Fruit fly (Drosophila melanogaster): ENCODE data around the gene naz.
A peak's percentile ranks its signal among the peaks of the same experiment; 100 is the strongest.

The naz gene

dm6 chr3R:18283441-18283840, 45.3 kb downstream of the naz start, which contains the start of the genes CG14312 and CG8064 (continued):
- peak; percentile 68 for TF ChIP-seq CG16813 (GFP tag; IDR thresholded peaks at IDR 0.05; ENCODE audit: partially characterized antibody)
- TF ChIP-seq CG9797 (GFP tag; optimal IDR thresholded peaks at IDR 0.05) = peak; percentile 18
- peak; percentile 76 for TF ChIP-seq CG2116 (GFP tag; optimal IDR thresholded peaks at IDR 0.05)
- TF ChIP-seq chinmo (GFP tag; IDR thresholded peaks at IDR 0.05; ENCODE audit: partially characterized antibody) = 0 out of 4 replicates have a peak, but pooled peaks have one; percentile 21
- TF ChIP-seq stwl (tag; optimal IDR thresholded peaks at IDR 0.05) = peak; percentile 73
- TF ChIP-seq gro (GFP tag; optimal IDR thresholded peaks at IDR 0.05) = peak; percentile 10
- no peak for TF ChIP-seq CG7372 (GFP tag; IDR thresholded peaks at IDR 0.05)
- TF ChIP-seq B-H2 (GFP tag; optimal IDR thresholded peaks at IDR 0.05) = peak; percentile 4
- TF ChIP-seq CG6854 (GFP tag; optimal IDR thresholded peaks at IDR 0.05) = no peak
- TF ChIP-seq NfI (GFP tag; optimal IDR thresholded peaks at IDR 0.05) = no peak
- peak; percentile 54; the same call in 1 of the 2 replicates for TF ChIP-seq ato (GFP tag; IDR thresholded peaks at IDR 0.05; ENCODE audit: partially characterized antibody)
- no peak for TF ChIP-seq insv (GFP tag; optimal IDR thresholded peaks at IDR 0.05)
- peak; percentile 80 for TF ChIP-seq amos (GFP tag; IDR thresholded peaks at IDR 0.05; ENCODE audit: partially characterized antibody)
- no peak for TF ChIP-seq vfl (GFP tag; optimal IDR thresholded peaks at IDR 0.05)
- no peak for TF ChIP-seq CG2712 (tag; optimal IDR thresholded peaks at IDR 0.05)
- peak; percentile 33 for TF ChIP-seq CG33213 (GFP tag; optimal IDR thresholded peaks at IDR 0.05)
- TF ChIP-seq ftz-f1 (GFP tag; optimal IDR thresholded peaks at IDR 0.05) = no peak
- peak; percentile 2 for TF ChIP-seq Nf-YB (GFP tag; optimal IDR thresholded peaks at IDR 0.05)
- no peak for TF ChIP-seq Gsc (GFP tag; IDR thresholded peaks at IDR 0.05)
- TF ChIP-seq H15 (GFP tag; IDR thresholded peaks at IDR 0.05) = no peak
- TF ChIP-seq Doc2 (GFP tag; IDR thresholded peaks at IDR 0.05) = no peak
- TF ChIP-seq CG31365 (tag; optimal IDR thresholded peaks at IDR 0.05) = no peak
- 0 out of 3 replicates have a peak, but pooled peaks have one; percentile 37 for TF ChIP-seq hb (GFP tag; IDR thresholded peaks at IDR 0.05; ENCODE audit: partially characterized antibody)
- peak; percentile 29 for TF ChIP-seq CHES-1-like (GFP tag; optimal IDR thresholded peaks at IDR 0.05)
- TF ChIP-seq Xrp1 (GFP tag; IDR thresholded peaks at IDR 0.05) = no peak
- peak; percentile 57 for TF ChIP-seq Sin3A (optimal IDR thresholded peaks at IDR 0.05)
- peak; percentile 12 for TF ChIP-seq her (GFP tag; optimal IDR thresholded peaks at IDR 0.05)
- TF ChIP-seq GATAe (GFP tag; conservative IDR thresholded peaks at IDR 0.05) = no peak
- no peak for TF ChIP-seq Ets65A (GFP tag)
- no peak for TF ChIP-seq CG9876 (GFP tag; optimal IDR thresholded peaks at IDR 0.05)
- no peak for TF ChIP-seq Mrtf (GFP tag; IDR thresholded peaks at IDR 0.05)
- peak; percentile 5 for TF ChIP-seq CG2120 (GFP tag; optimal IDR thresholded peaks at IDR 0.05)
- TF ChIP-seq sna (GFP tag; IDR thresholded peaks at IDR 0.05; ENCODE audit: partially characterized antibody) = peak; percentile 52; the same call in 1 of the 2 replicates
- no peak for TF ChIP-seq Nf-YC (tag; optimal IDR thresholded peaks at IDR 0.05)
- no peak for TF ChIP-seq CG1792 (GFP tag; optimal IDR thresholded peaks at IDR 0.05)
- TF ChIP-seq CG17829 (tag; optimal IDR thresholded peaks at IDR 0.05) = peak; percentile 21
- no peak for TF ChIP-seq Atf-2 (GFP tag; optimal IDR thresholded peaks at IDR 0.05)
- TF ChIP-seq Meics (GFP tag; optimal IDR thresholded peaks at IDR 0.05) = no peak
- TF ChIP-seq Myb (GFP tag; optimal IDR thresholded peaks at IDR 0.05) = peak; percentile 99
- no peak for TF ChIP-seq H2.0 (GFP tag; IDR thresholded peaks at IDR 0.05)
- peak; percentile 59; the same call in 2 of the 3 replicates for TF ChIP-seq CG7963 (GFP tag; IDR thresholded peaks at IDR 0.05; ENCODE audit: partially characterized antibody)
- TF ChIP-seq cg (GFP tag; optimal IDR thresholded peaks at IDR 0.05) = no peak
- TF ChIP-seq Antp (GFP tag; optimal IDR thresholded peaks at IDR 0.05) = no peak
- TF ChIP-seq zf30C (GFP tag; optimal IDR thresholded peaks at IDR 0.05) = no peak
- no peak for TF ChIP-seq CG14667 (GFP tag; IDR thresholded peaks at IDR 0.05)
- TF ChIP-seq CG2889 (GFP tag; IDR thresholded peaks at IDR 0.05) = no peak
- peak; percentile 93 for TF ChIP-seq YL-1 (GFP tag; optimal IDR thresholded peaks at IDR 0.05)
- no peak for TF ChIP-seq mam (GFP tag; optimal IDR thresholded peaks at IDR 0.05)
- no peak for TF ChIP-seq Hr3 (GFP tag; optimal IDR thresholded peaks at IDR 0.05)
- TF ChIP-seq CG15514 (GFP tag; optimal IDR thresholded peaks at IDR 0.05) = peak; percentile 93
- no peak for TF ChIP-seq dan (GFP tag; IDR thresholded peaks at IDR 0.05)
- no peak for TF ChIP-seq ab (GFP tag; optimal IDR thresholded peaks at IDR 0.05)

Measured in whole organism, embryonic.